Fruit fly (Drosophila melanogaster): ENCODE results near the gene Ir76a.

Gene Ir76a

DNA sequence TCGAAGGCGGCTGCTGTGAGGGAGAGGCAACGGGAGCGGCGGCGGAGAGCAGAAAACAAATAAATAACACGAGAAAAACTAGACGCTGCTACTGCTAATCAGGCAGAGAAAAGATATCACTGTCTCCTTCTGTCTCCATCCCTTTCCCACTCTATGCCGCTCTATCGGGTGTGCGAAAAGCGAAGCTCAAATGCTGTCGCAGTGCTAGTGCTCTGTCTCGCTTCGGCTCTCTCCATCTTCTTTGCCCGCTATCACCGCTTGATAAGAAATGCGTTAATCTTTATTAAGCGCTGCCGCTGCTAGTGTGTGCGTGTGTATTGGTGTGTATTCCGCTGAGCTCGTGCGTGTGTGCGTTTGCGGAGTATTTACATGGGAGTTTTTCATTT, 7.4 kb upstream of the Ir76a start (continued):
- TF ChIP-seq Hsf (GFP tag; optimal IDR thresholded peaks at IDR 0.05): no peak
- peak; percentile 89 for TF ChIP-seq kni (GFP tag; optimal IDR thresholded peaks at IDR 0.05)
- peak; percentile 45 for TF ChIP-seq ftz-f1 (GFP tag; optimal IDR thresholded peaks at IDR 0.05)
- TF ChIP-seq CG18476 (GFP tag; optimal IDR thresholded peaks at IDR 0.05): no peak
- TF ChIP-seq odd (GFP tag; optimal IDR thresholded peaks at IDR 0.05): peak; percentile 20
- no peak for TF ChIP-seq Sox100B (GFP tag; optimal IDR thresholded peaks at IDR 0.05)
- TF ChIP-seq Gsc (GFP tag; IDR thresholded peaks at IDR 0.05): no peak
- no peak for TF ChIP-seq CG9817 (tag; optimal IDR thresholded peaks at IDR 0.05)
- TF ChIP-seq gsb (GFP tag; IDR thresholded peaks at IDR 0.05): no peak
- no peak for TF ChIP-seq esg (GFP tag; conservative IDR thresholded peaks at IDR 0.05)
- no peak for TF ChIP-seq HLH4C (GFP tag; IDR thresholded peaks at IDR 0.05; ENCODE audit: partially characterized antibody)
- TF ChIP-seq MBD-R2 (GFP tag; IDR thresholded peaks at IDR 0.05): no peak; the same call in 1 of the 2 replicates
- TF ChIP-seq CG10543 (GFP tag; optimal IDR thresholded peaks at IDR 0.05): peak; percentile 84
- no peak for TF ChIP-seq Asciz (GFP tag; optimal IDR thresholded peaks at IDR 0.05)
- TF ChIP-seq CG30431 (GFP tag; optimal IDR thresholded peaks at IDR 0.05): no peak
- no peak for TF ChIP-seq amos (GFP tag; IDR thresholded peaks at IDR 0.05; ENCODE audit: partially characterized antibody)
- peak; percentile 14 for TF ChIP-seq CrebB (tag; optimal IDR thresholded peaks at IDR 0.05)
- TF ChIP-seq hth (optimal IDR thresholded peaks at IDR 0.05): no peak
- TF ChIP-seq Ravus (GFP tag; IDR thresholded peaks at IDR 0.05): no peak
- no peak for TF ChIP-seq CG7271 (tag; optimal IDR thresholded peaks at IDR 0.05)
- 0 out of 2 replicates have a peak, but pooled peaks have one; percentile 18 for TF ChIP-seq stc (GFP tag; IDR thresholded peaks at IDR 0.05)
- TF ChIP-seq CG32772 (GFP tag; IDR thresholded peaks at IDR 0.05): no peak
- peak; percentile 35 for TF ChIP-seq BtbVII (GFP tag; optimal IDR thresholded peaks at IDR 0.05)
- TF ChIP-seq sim (GFP tag; IDR thresholded peaks at IDR 0.05): no peak
- TF ChIP-seq CG9609 (GFP tag; optimal IDR thresholded peaks at IDR 0.05): no peak
- no peak for TF ChIP-seq CG6254 (GFP tag; optimal IDR thresholded peaks at IDR 0.05)
- TF ChIP-seq nom (GFP tag; optimal IDR thresholded peaks at IDR 0.05): peak; percentile 25
- no peak for TF ChIP-seq CG17912 (GFP tag; optimal IDR thresholded peaks at IDR 0.05)
- TF ChIP-seq CG7372 (GFP tag; IDR thresholded peaks at IDR 0.05): no peak
- no peak for TF ChIP-seq Poxn (GFP tag; IDR thresholded peaks at IDR 0.05)
- TF ChIP-seq Pdp1 (GFP tag; optimal IDR thresholded peaks at IDR 0.05): no peak
- TF ChIP-seq CG2120 (GFP tag; optimal IDR thresholded peaks at IDR 0.05): no peak
- TF ChIP-seq pros (GFP tag; optimal IDR thresholded peaks at IDR 0.05): peak; percentile 98
- no peak for TF ChIP-seq fd3F (GFP tag; optimal IDR thresholded peaks at IDR 0.05)
- no peak for TF ChIP-seq CG2199 (GFP tag; IDR thresholded peaks at IDR 0.05)
- no peak for TF ChIP-seq Hr78 (GFP tag; optimal IDR thresholded peaks at IDR 0.05)
- TF ChIP-seq CG4282 (GFP tag; optimal IDR thresholded peaks at IDR 0.05): no peak

DNA sequence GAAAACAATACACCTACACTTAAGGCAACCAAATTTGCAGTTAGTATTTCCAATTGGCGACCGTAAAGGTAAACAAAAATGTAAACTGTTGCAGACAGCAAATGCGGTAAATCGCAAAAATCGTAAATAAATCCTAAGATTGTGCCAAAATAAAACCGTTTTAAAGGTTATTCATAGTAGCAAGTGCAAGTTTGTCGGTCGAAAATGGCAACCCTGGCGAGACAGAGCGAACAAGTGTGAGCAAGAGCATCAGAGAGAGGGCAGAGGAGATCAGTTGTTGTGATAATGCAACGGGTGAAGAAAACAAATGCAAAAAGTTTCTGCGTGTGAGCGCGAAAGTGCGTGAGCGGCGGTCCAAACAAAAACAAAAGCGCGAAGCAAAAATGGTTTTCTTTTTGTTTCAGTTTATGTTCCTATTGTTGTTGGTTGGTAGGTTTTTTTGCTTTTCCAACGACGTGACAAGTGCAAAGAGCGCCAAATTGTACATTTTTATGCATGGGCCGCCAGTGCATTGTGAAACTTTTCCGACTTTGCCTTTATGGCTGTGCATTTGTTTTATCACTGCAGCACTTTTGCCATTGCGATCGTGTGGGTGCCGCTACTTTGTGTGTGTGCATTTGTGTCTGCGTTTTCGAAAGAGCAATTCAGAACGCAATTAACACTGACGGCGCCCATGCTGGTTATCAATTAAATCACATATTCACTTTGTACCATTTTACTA, 6.2 kb upstream of the Ir76a start:
- TF ChIP-seq nerfin-1 (tag; optimal IDR thresholded peaks at IDR 0.05) (no peak), pfk (GFP tag; optimal IDR thresholded peaks at IDR 0.05) (no peak), lov (optimal IDR thresholded peaks at IDR 0.05) (no peak), lov (GFP tag; IDR thresholded peaks at IDR 0.05) (0 out of 3 replicates have a peak, but pooled peaks have one; percentile 17), Hmx (GFP tag; optimal IDR thresholded peaks at IDR 0.05) (no peak), gsb-n (tag; optimal IDR thresholded peaks at IDR 0.05) (no peak), CG16813 (GFP tag; IDR thresholded peaks at IDR 0.05; ENCODE audit: partially characterized antibody) (no peak), CG14667 (GFP tag; IDR thresholded peaks at IDR 0.05) (no peak), btn (GFP tag; optimal IDR thresholded peaks at IDR 0.05) (no peak), CG15073 (GFP tag; optimal IDR thresholded peaks at IDR 0.05) (no peak), CG15479 (GFP tag; optimal IDR thresholded peaks at IDR 0.05) (peak; percentile 12), CG5953 (GFP tag; IDR thresholded peaks at IDR 0.05) (no peak), Drgx (GFP tag; IDR thresholded peaks at IDR 0.05) (peak; percentile 61), fd102C (GFP tag; optimal IDR thresholded peaks at IDR 0.05) (no peak), bsh (GFP tag; optimal IDR thresholded peaks at IDR 0.05) (peak in 1 of 2 experiments; percentile 61)
